Worm (Caenorhabditis elegans): Measurements from ENCODE around the gene mpst-4.

- TF ChIP-seq snpc-4 (tag; optimal IDR thresholded peaks at IDR 0.05) (no peak), lin-13 (tag; optimal IDR thresholded peaks at IDR 0.05) (no peak)
Measured at ce11 chrII:4855489-4855888, 7.8 kb downstream of the mpst-4 start.

Measured in whole organism, mixed stage, embryonic.